Fruit fly (Drosophila melanogaster) whole organism, wandering third instar larva: Measurements from ENCODE around the gene CG14957.

Source experiments
- Abd-B ChIP-seq: fragments of >200 bp; optimal IDR thresholded peaks from 2 replicates; lab custom pipeline; 2017; ENCODE audit warnings: missing biosample characterization, missing genetic modification characterization
- CG32264 ChIP-seq: fragments of 200-800 bp; sonication (Bioruptor generic); optimal IDR thresholded peaks from 2 replicates; lab custom pipeline; 2016; ENCODE audit warnings: missing biosample characterization, missing genetic modification characterization
- CG9705 ChIP-seq: fragments of 200-800 bp; sonication (Bioruptor generic); optimal IDR thresholded peaks from 2 replicates; lab custom pipeline; 2018; ENCODE audit warnings: missing biosample characterization, mild to moderate bottlenecking, missing genetic modification characterization
- CrebA ChIP-seq: fragments of 200-800 bp; sonication (Bioruptor generic); optimal IDR thresholded peaks from 2 replicates; lab custom pipeline; 2016; ENCODE audit warnings: missing biosample characterization, mild to moderate bottlenecking, missing genetic modification characterization, borderline replicate concordance
- Dfd ChIP-seq: fragments of >200 bp; optimal IDR thresholded peaks from 2 replicates; lab custom pipeline; 2017; ENCODE audit warnings: missing biosample characterization, missing genetic modification characterization
- Dif ChIP-seq: fragments of 200-275, 200-300 bp; sonication (Bioruptor generic); optimal IDR thresholded peaks from 2 replicates; lab custom pipeline; 2018; ENCODE audit warnings: missing biosample characterization, missing genetic modification characterization; ENCODE audit not compliant: partially characterized antibody
- GATAd ChIP-seq: sonication (Bioruptor generic); optimal IDR thresholded peaks from 2 replicates; lab custom pipeline; 2016; ENCODE audit warnings: missing biosample characterization, missing genetic modification characterization
- HLH106 ChIP-seq: fragments of 200-800 bp; optimal IDR thresholded peaks from 3 replicates; lab custom pipeline; 2019; ENCODE audit warnings: missing biosample characterization, mild to moderate bottlenecking, missing genetic modification characterization, moderate library complexity
- Hnf4 ChIP-seq: fragments of 200-800 bp; sonication (Bioruptor generic); optimal IDR thresholded peaks from 2 replicates; lab custom pipeline; 2016; ENCODE audit warnings: missing biosample characterization, mild to moderate bottlenecking, missing genetic modification characterization
- Hr78 ChIP-seq: fragments of >200 bp; optimal IDR thresholded peaks from 2 replicates; lab custom pipeline; 2017; ENCODE audit warnings: missing biosample characterization, missing genetic modification characterization
- Hr83 ChIP-seq: fragments of 200-300 bp; sonication (Bioruptor generic); optimal IDR thresholded peaks from 2 replicates; lab custom pipeline; 2016; ENCODE audit warnings: missing biosample characterization, mild to moderate bottlenecking, missing genetic modification characterization, moderate library complexity; ENCODE audit not compliant: poor library complexity, severe bottlenecking
- Jra ChIP-seq: sonication (Bioruptor generic); optimal IDR thresholded peaks from 2 replicates; lab custom pipeline; 2016; ENCODE audit warnings: missing biosample characterization, missing genetic modification characterization
- Mio ChIP-seq: sonication (Bioruptor generic); optimal IDR thresholded peaks from 2 replicates; lab custom pipeline; 2016; ENCODE audit warnings: missing biosample characterization, missing genetic modification characterization
- Myc ChIP-seq: fragments of >200 bp; optimal IDR thresholded peaks from 2 replicates; lab custom pipeline; 2017
- N ChIP-seq: fragments of >200 bp; optimal IDR thresholded peaks from 2 replicates; lab custom pipeline; 2018; ENCODE audit warnings: missing biosample characterization, missing external identifiers, missing genetic modification characterization
- OdsH ChIP-seq: fragments of 200-800 bp; sonication (Bioruptor generic); optimal IDR thresholded peaks from 2 replicates; lab custom pipeline; 2016; ENCODE audit warnings: missing biosample characterization, mild to moderate bottlenecking, missing genetic modification characterization
- Rel ChIP-seq, 2 experiments: fragments of 200-800 bp; sonication (Bioruptor generic) in 1 of 2; optimal IDR thresholded peaks; 2 replicates in 1 of 2; 3 replicates in 1 of 2; lab custom pipeline; 2016 to 2019; ENCODE audit warnings: mild to moderate bottlenecking in 2 of 2, missing biosample characterization in 2 of 2, missing genetic modification characterization in 2 of 2, moderate library complexity in 1 of 2
- Sp1 ChIP-seq: fragments of 200-800 bp; sonication (Bioruptor generic); optimal IDR thresholded peaks from 3 replicates; lab custom pipeline; 2019; ENCODE audit warnings: missing biosample characterization, mild to moderate bottlenecking, missing genetic modification characterization, moderate library complexity
- Vsx2 ChIP-seq: fragments of 200-300, 225-300 bp; sonication (Bioruptor generic); optimal IDR thresholded peaks from 2 replicates; lab custom pipeline; 2018; ENCODE audit warnings: missing biosample characterization, missing genetic modification characterization; ENCODE audit not compliant: partially characterized antibody
- br ChIP-seq: fragments of 200-800 bp; sonication (Bioruptor generic); optimal IDR thresholded peaks from 2 replicates; lab custom pipeline; 2016; ENCODE audit warnings: missing biosample characterization, missing genetic modification characterization
- brk ChIP-seq: fragments of 200-800 bp; sonication (Bioruptor generic); optimal IDR thresholded peaks from 2 replicates; lab custom pipeline; 2016; ENCODE audit warnings: missing biosample characterization, mild to moderate bottlenecking, missing genetic modification characterization
- dl ChIP-seq, 2 experiments: fragments of 175-275, 200-275 bp in 1 of 2; fragments of 200-275 bp in 1 of 2; sonication (Bioruptor generic); optimal IDR thresholded peaks; lab custom pipeline; 2018; ENCODE audit warnings: mild to moderate bottlenecking in 2 of 2, missing biosample characterization in 2 of 2, missing genetic modification characterization in 2 of 2, moderate library complexity in 2 of 2; ENCODE audit not compliant: partially characterized antibody in 2 of 2, insufficient read depth in 1 of 2
- dmrt93B ChIP-seq: fragments of 200-800 bp; sonication (Bioruptor generic); optimal IDR thresholded peaks from 2 replicates; lab custom pipeline; 2018; ENCODE audit warnings: missing biosample characterization, mild to moderate bottlenecking, missing genetic modification characterization
- dsf ChIP-seq: sonication (Bioruptor generic); optimal IDR thresholded peaks from 2 replicates; lab custom pipeline; 2016; ENCODE audit warnings: missing biosample characterization, missing genetic modification characterization, borderline replicate concordance
- ey ChIP-seq: fragments of 200-800 bp; sonication (Bioruptor generic); optimal IDR thresholded peaks from 2 replicates; lab custom pipeline; 2016; ENCODE audit warnings: missing biosample characterization, missing genetic modification characterization
- foxo ChIP-seq, 2 experiments: fragments of 200-800 bp; sonication (Bioruptor generic); optimal IDR thresholded peaks; 2 replicates in 1 of 2; 3 replicates in 1 of 2; lab custom pipeline; 2016 to 2017; ENCODE audit warnings: missing biosample characterization in 2 of 2, missing genetic modification characterization in 2 of 2
- fru ChIP-seq: fragments of 200-800 bp; sonication (Bioruptor generic); optimal IDR thresholded peaks from 3 replicates; lab custom pipeline; 2016; ENCODE audit warnings: missing biosample characterization, mild to moderate bottlenecking, missing genetic modification characterization
- h ChIP-seq: fragments of 200-800 bp; sonication (Bioruptor generic); optimal IDR thresholded peaks from 3 replicates; lab custom pipeline; 2016; ENCODE audit warnings: missing biosample characterization, mild to moderate bottlenecking, missing genetic modification characterization
- jim ChIP-seq: fragments of 175-275, 200-325 bp; sonication (Bioruptor generic); optimal IDR thresholded peaks from 2 replicates; lab custom pipeline; 2016; ENCODE audit warnings: missing biosample characterization, mild to moderate bottlenecking, missing genetic modification characterization
- lola ChIP-seq: fragments of >200 bp; optimal IDR thresholded peaks from 2 replicates; lab custom pipeline; 2017; ENCODE audit warnings: missing biosample characterization, missing genetic modification characterization
- pan ChIP-seq: fragments of >200 bp; optimal IDR thresholded peaks from 2 replicates; lab custom pipeline; 2017
- psq ChIP-seq: fragments of 200-800 bp; sonication (Bioruptor generic); optimal IDR thresholded peaks from 3 replicates; lab custom pipeline; 2017; ENCODE audit warnings: missing biosample characterization, mild to moderate bottlenecking, missing genetic modification characterization, moderate library complexity
- rgr ChIP-seq: fragments of 200-800 bp; sonication (Bioruptor generic); optimal IDR thresholded peaks from 3 replicates; lab custom pipeline; 2016; ENCODE audit warnings: missing biosample characterization, mild to moderate bottlenecking, missing genetic modification characterization
- sage ChIP-seq: fragments of 200-800 bp; sonication (Bioruptor generic); optimal IDR thresholded peaks from 2 replicates; lab custom pipeline; 2016; ENCODE audit warnings: missing biosample characterization, mild to moderate bottlenecking, missing genetic modification characterization
- sv ChIP-seq: fragments of 200-800 bp; sonication (Bioruptor generic); optimal IDR thresholded peaks from 3 replicates; lab custom pipeline; 2016; ENCODE audit warnings: missing biosample characterization, missing genetic modification characterization
- tai ChIP-seq: sonication (Bioruptor generic); optimal IDR thresholded peaks from 2 replicates; lab custom pipeline; 2016; ENCODE audit warnings: missing biosample characterization, missing genetic modification characterization
- usp ChIP-seq: fragments of >200 bp; optimal IDR thresholded peaks from 2 replicates; lab custom pipeline; 2017; ENCODE audit warnings: missing biosample characterization, missing genetic modification characterization
- woc ChIP-seq: sonication (Bioruptor generic); optimal IDR thresholded peaks from 2 replicates; lab custom pipeline; 2016; ENCODE audit warnings: missing biosample characterization, mild to moderate bottlenecking, missing genetic modification characterization

The CG14957 gene

DNA sequence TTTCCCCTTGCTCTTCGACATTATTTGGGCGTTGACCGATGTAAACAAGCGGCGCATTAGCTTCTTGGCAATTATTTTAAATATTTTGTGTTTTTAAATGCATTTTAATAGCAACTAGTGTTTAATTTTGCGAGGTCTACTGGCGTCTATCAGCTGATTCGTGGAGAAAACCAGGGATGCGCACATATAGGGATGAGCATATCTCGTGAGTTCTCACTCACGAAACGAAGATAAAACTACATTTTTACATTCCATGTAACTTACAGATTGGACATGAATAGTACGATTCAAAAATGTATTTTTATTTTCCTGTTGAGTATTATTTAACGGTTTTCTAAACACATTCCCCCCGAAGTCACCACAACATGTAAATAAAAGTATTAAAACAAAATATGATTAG, 10.1 kb downstream of the CG14957 start, which contains the start of gene CG14966:
TSS of gene CG14966 (minus strand) at position 168 of the 400 bp plus-strand sequence.
- TF ChIP-seq psq, result no peak
- TF ChIP-seq lola (GFP tag; lab: Kevin White, UChicago), result no peak
- TF ChIP-seq Hnf4, result peak; percentile 79
- no peak for TF ChIP-seq usp (GFP tag; lab: Kevin White, UChicago)
- TF ChIP-seq jim (GFP tag; lab: Kevin White, UChicago), result peak; percentile 14
- peak; percentile 15 for TF ChIP-seq Sp1 (GFP tag; lab: Kevin White, UChicago)
- TF ChIP-seq foxo (GFP tag; optimal IDR thresholded peaks at IDR 0.05; lab: Kevin White, UChicago), result peak in 1 of 2 experiments; percentile 59
- TF ChIP-seq dsf, result no peak
- no peak for TF ChIP-seq GATAd (GFP tag; lab: Kevin White, UChicago)
- TF ChIP-seq brk (GFP tag; lab: Kevin White, UChicago), result no peak
- TF ChIP-seq dl (GFP tag; optimal IDR thresholded peaks at IDR 0.05; lab: Kevin White, UChicago; ENCODE audit: insufficient read depth in 1 of 2, partially characterized antibody in 2 of 2), result no peak
- peak; percentile 55 for TF ChIP-seq h
- TF ChIP-seq Vsx2 (GFP tag; lab: Kevin White, UChicago), result no peak
- no peak for TF ChIP-seq Hr78
- TF ChIP-seq Hr83 (GFP tag; lab: Kevin White, UChicago), result peak; percentile 55
- no peak for TF ChIP-seq Dfd
- peak; percentile 59 for TF ChIP-seq rgr
- TF ChIP-seq HLH106 (tag; lab: Kevin White, UChicago), result peak; percentile 25
- peak; percentile 68 for TF ChIP-seq woc (GFP tag; lab: Kevin White, UChicago)
- TF ChIP-seq N (GFP tag; lab: Kevin White, UChicago), result no peak
- TF ChIP-seq fru (GFP tag; lab: Kevin White, UChicago), result peak; percentile 43
- peak; percentile 44 for TF ChIP-seq OdsH (GFP tag; lab: Kevin White, UChicago)
- TF ChIP-seq tai (GFP tag; lab: Kevin White, UChicago), result no peak
- TF ChIP-seq Mio (GFP tag; lab: Kevin White, UChicago), result no peak
- TF ChIP-seq CrebA (GFP tag; lab: Kevin White, UChicago), result no peak
- peak; percentile 45 for TF ChIP-seq br (GFP tag; lab: Kevin White, UChicago)
- no peak for TF ChIP-seq Abd-B (GFP tag; lab: Kevin White, UChicago)
- peak; percentile 5 for TF ChIP-seq sv
- TF ChIP-seq CG32264 (GFP tag; lab: Kevin White, UChicago), result no peak
- TF ChIP-seq Rel (GFP tag; optimal IDR thresholded peaks at IDR 0.05; lab: Kevin White, UChicago), result no peak
- TF ChIP-seq Rel (tag; optimal IDR thresholded peaks at IDR 0.05; lab: Kevin White, UChicago), result peak; percentile 55
- TF ChIP-seq Myc, result no peak
- TF ChIP-seq pan (lab: Kevin White, UChicago), result no peak
- peak; percentile 50 for TF ChIP-seq Jra
- TF ChIP-seq dmrt93B, result no peak
- no peak for TF ChIP-seq Dif
- no peak for TF ChIP-seq ey (GFP tag; lab: Kevin White, UChicago)
- peak; percentile 13 for TF ChIP-seq CG9705 (GFP tag; lab: Kevin White, UChicago)
- TF ChIP-seq sage (GFP tag; lab: Kevin White, UChicago), result peak; percentile 25

DNA sequence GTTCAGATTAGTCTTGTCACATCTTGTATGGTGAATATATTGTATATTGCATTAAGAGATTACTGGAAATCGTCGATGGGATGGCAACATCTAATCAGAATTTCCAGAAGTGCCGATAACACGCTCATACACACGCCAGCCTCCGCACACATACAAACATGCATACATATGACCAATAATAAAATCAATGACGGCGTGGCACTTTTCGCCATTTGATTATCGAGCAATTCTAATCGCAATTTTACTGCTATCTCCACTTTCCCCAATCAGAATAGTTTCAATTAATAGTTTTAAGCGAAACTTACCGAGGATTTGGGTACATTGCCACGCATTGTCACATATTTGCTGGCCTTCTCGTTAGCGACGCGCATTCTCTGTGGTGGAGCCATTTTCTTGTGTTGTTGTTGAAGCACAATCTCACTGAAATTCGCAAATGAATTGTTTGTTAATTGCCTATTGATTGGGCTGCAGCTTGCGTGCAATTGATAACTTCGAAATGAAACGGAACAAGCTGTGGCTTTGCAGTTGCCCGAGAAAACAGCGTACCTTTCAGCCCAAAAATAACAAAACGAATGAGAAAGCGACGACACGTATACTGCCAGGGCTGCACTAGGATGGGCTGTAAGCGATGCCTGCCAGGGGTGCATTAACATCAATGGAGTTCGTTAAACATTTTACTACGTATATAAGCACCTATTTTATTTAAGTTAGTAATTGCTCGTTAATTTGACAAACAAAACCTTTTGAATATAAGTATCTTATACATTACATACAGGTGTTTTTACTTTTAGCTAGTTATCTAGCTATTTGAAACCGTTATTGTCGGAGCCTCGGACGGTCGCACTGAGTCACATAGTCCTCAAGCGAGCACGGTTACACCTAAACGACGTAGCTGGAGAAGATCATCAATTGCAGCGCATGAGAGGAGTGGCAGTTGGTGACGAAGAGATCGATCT, 11.4 kb downstream of the CG14957 start, which contains the start of the genes CG32276 and gry:
TSS of gene CG32276 (minus strand) at position 601 of the 956 bp plus-strand sequence.
TSS of gene gry (plus strand) at position 644 of the 956 bp plus-strand sequence.
- TF ChIP-seq br (GFP tag; lab: Kevin White, UChicago) (peak; percentile 81), Rel (GFP tag; optimal IDR thresholded peaks at IDR 0.05; lab: Kevin White, UChicago) (no peak), Rel (tag; optimal IDR thresholded peaks at IDR 0.05; lab: Kevin White, UChicago) (peak; percentile 73), Jra (no peak), brk (GFP tag; lab: Kevin White, UChicago) (no peak), Myc (peak; percentile 83), Mio (GFP tag; lab: Kevin White, UChicago) (no peak), Hnf4 (no peak), rgr (peak; percentile 87), ey (GFP tag; lab: Kevin White, UChicago) (peak; percentile 76), GATAd (GFP tag; lab: Kevin White, UChicago) (no peak), foxo (GFP tag; optimal IDR thresholded peaks at IDR 0.05; lab: Kevin White, UChicago) (peak in 1 of 2 experiments; percentile 90), woc (GFP tag; lab: Kevin White, UChicago) (peak; percentile 88), jim (GFP tag; lab: Kevin White, UChicago) (peak; percentile 90), tai (GFP tag; lab: Kevin White, UChicago) (no peak), Vsx2 (GFP tag; lab: Kevin White, UChicago) (no peak), usp (GFP tag; lab: Kevin White, UChicago) (no peak), sage (GFP tag; lab: Kevin White, UChicago) (no peak), N (GFP tag; lab: Kevin White, UChicago) (no peak), CG32264 (GFP tag; lab: Kevin White, UChicago) (peak; percentile 18), Sp1 (GFP tag; lab: Kevin White, UChicago) (peak; percentile 80), CG9705 (GFP tag; lab: Kevin White, UChicago) (peak; percentile 63), psq (peak; percentile 62), OdsH (GFP tag; lab: Kevin White, UChicago) (peak; percentile 75), CrebA (GFP tag; lab: Kevin White, UChicago) (peak; percentile 97), Dif (no peak), Hr83 (GFP tag; lab: Kevin White, UChicago) (peak; percentile 57), HLH106 (tag; lab: Kevin White, UChicago) (peak; percentile 79), sv (peak; percentile 69), h (peak; percentile 90), dmrt93B (no peak), fru (GFP tag; lab: Kevin White, UChicago) (peak; percentile 89)
